Worm (Caenorhabditis elegans) whole organism, early embryonic: ENCODE measurements around the gene bus-5.

Source experiments
- F13C5.2 ChIP-seq: sonication (generic microtip); optimal IDR thresholded peaks from 2 replicates; lab custom pipeline; 2017; ENCODE audit warnings: mild to moderate bottlenecking, missing genetic modification characterization, inconsistent platforms, missing compliant biosample characterization
- aly-1 ChIP-seq: sonication (generic microtip); optimal IDR thresholded peaks from 2 replicates; lab custom pipeline; 2016; ENCODE audit warnings: missing genetic modification characterization, missing compliant biosample characterization
- ama-1 ChIP-seq: fragments of 150-350 bp; optimal IDR thresholded peaks from 2 replicates; lab custom pipeline; 2014
- ceh-13 ChIP-seq: fragments of 200-800 bp; sonication (Bioruptor generic); optimal IDR thresholded peaks from 2 replicates; lab custom pipeline; 2018; ENCODE audit warnings: mild to moderate bottlenecking, missing genetic modification characterization, missing compliant biosample characterization
- ceh-36 ChIP-seq: sonication (generic microtip); optimal IDR thresholded peaks from 2 replicates; lab custom pipeline; 2016; ENCODE audit warnings: missing genetic modification characterization, inconsistent platforms, missing compliant biosample characterization
- ets-7 ChIP-seq: sonication (generic microtip); optimal IDR thresholded peaks from 2 replicates; lab custom pipeline; 2016; ENCODE audit warnings: missing genotype, missing genetic modification characterization, missing compliant biosample characterization
- flt-1 ChIP-seq: fragments of 200-800 bp; sonication (Bioruptor generic); IDR thresholded peaks from 2 replicates; pipeline ENCODE4 v1.3.6; 2022; ENCODE audit warnings: missing genetic modification characterization, missing compliant biosample characterization
- hnd-1 ChIP-seq: sonication (generic microtip); optimal IDR thresholded peaks from 2 replicates; lab custom pipeline; 2016; ENCODE audit warnings: missing genetic modification characterization, missing compliant biosample characterization
- pes-1 ChIP-seq: fragments of 200-800 bp; sonication (Bioruptor generic); IDR thresholded peaks from 2 replicates; pipeline ENCODE4 v1.3.6; 2022; ENCODE audit warnings: missing genetic modification reagents, missing genetic modification characterization, missing compliant biosample characterization
- tbx-11 ChIP-seq: fragments of 200-800 bp; sonication (Bioruptor generic); IDR thresholded peaks from 2 replicates; pipeline ENCODE4 v1.3.6; 2022; ENCODE audit warnings: missing genetic modification characterization, missing compliant biosample characterization
- tbx-37 ChIP-seq: fragments of 200-800 bp; sonication (Bioruptor generic); conservative IDR thresholded peaks from 2 replicates; pipeline ENCODE4 v1.3.6; 2022; ENCODE audit warnings: missing genetic modification reagents, missing genetic modification characterization, missing compliant biosample characterization
- tra-4 ChIP-seq: sonication (generic microtip); optimal IDR thresholded peaks from 2 replicates; lab custom pipeline; 2017; ENCODE audit warnings: missing genetic modification characterization, missing compliant biosample characterization

DNA sequence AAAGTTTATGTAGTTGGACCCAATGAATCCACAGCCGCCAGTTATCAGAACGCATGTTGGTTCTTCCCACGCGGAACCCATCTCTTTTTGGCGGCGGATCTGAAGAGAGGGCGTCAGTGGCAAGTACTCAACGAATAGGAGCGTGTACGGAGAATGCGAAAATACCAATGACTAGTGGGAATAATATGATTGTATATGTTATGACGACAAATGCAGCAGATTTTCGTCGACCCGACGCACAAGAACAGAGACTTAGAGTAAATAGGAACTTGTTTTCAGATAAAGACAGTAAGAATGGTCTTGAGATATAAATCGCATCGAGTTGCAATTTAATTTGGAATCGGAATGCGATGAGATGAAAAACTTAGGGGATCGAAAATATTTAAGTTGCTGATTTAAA, at the start of gene bus-5:
- TF ChIP-seq ceh-13 (GFP tag; lab: Kevin White, UChicago) (no peak), tbx-11 (GFP tag; lab: Robert Waterston, UW) (no peak), aly-1 (tag; lab: Kevin White, UChicago) (no peak), ceh-36 (no peak), ama-1 (lab: Kevin White, UChicago) (no peak), ets-7 (tag; lab: Kevin White, UChicago) (no peak), flt-1 (GFP tag; lab: Robert Waterston, UW) (no peak), F13C5.2 (no peak), hnd-1 (tag; lab: Kevin White, UChicago) (no peak), tbx-37 (GFP tag; lab: Robert Waterston, UW) (no peak), pes-1 (GFP tag; lab: Robert Waterston, UW) (no peak), tra-4 (tag; lab: Kevin White, UChicago) (no peak)
